Fruit fly (Drosophila melanogaster) Kc167 (cell line): ENCODE data around the gene PolQ.

Source experiments
- h ChIP-seq: fragments of >200 bp; optimal IDR thresholded peaks from 3 replicates; lab custom pipeline; 2018; ENCODE audit warnings: missing external identifiers
- psq ChIP-seq: fragments of >200 bp; optimal IDR thresholded peaks from 2 replicates; lab custom pipeline; 2017; ENCODE audit warnings: missing external identifiers

- TF ChIP-seq psq (lab: Kevin White, UChicago): no peak
- no peak for TF ChIP-seq h
Observed at dm6 chr3R:12700454-12700853, 11.6 kb downstream of the PolQ start.
